Worm (Caenorhabditis elegans): ENCODE data around the gene nlp-34.

DNA sequence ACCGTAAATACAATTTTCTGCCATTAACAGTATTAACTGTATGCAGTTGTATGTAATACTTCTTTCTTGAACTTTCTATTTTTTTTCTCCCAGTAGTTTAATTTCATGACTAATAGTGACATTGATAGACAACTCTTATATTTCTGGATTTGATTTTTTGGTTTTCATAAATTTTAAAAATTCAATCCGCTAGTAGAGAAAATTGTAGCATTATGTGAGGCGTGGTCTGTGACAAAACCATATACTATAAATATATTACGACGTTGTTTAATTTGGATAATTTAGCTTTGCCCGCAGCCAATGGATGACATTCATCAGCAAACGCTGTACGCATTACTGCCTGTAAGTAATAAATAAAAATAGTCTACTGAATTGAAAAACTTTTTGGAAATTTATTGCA lies 49.8 kb downstream of the nlp-34 start, which contains the start of gene srx-64:
- TF ChIP-seq tra-4 (tag; optimal IDR thresholded peaks at IDR 0.05) (no peak), ama-1 (optimal IDR thresholded peaks at IDR 0.05) (no peak), flt-1 (GFP tag; IDR thresholded peaks at IDR 0.05) (no peak), tbx-37 (GFP tag; conservative IDR thresholded peaks at IDR 0.05) (no peak), hmbx-1 (tag; optimal IDR thresholded peaks at IDR 0.05) (no peak), pes-1 (GFP tag; IDR thresholded peaks at IDR 0.05) (no peak), scrt-1 (GFP tag; IDR thresholded peaks at IDR 0.05) (no peak), ceh-13 (GFP tag; optimal IDR thresholded peaks at IDR 0.05) (no peak), F13C5.2 (tag; optimal IDR thresholded peaks at IDR 0.05) (no peak), ets-7 (tag; optimal IDR thresholded peaks at IDR 0.05) (no peak), B0310.2 (tag; optimal IDR thresholded peaks at IDR 0.05) (no peak)

All from whole organism, early embryonic.